Fruit fly (Drosophila melanogaster) whole organism, embryonic: ENCODE data around the gene CG16953.

Experiments
- Antp ChIP-seq: fragments of 200-800 bp; sonication (Bioruptor generic); optimal IDR thresholded peaks from 3 replicates; lab custom pipeline; 2016; ENCODE audit warnings: missing biosample characterization, missing genetic modification characterization
- B-H2 ChIP-seq: fragments of 200-800 bp; sonication (Bioruptor generic); optimal IDR thresholded peaks from 2 replicates; lab custom pipeline; 2018; ENCODE audit warnings: missing biosample characterization, mild to moderate bottlenecking, missing genetic modification characterization
- Blimp-1 ChIP-seq: fragments of 200-800 bp; sonication (Bioruptor generic); optimal IDR thresholded peaks from 3 replicates; lab custom pipeline; 2018; ENCODE audit warnings: missing biosample characterization, missing genetic modification characterization, mild to moderate bottlenecking, moderate library complexity, missing genetic modification reagents
- BtbVII ChIP-seq: fragments of 200-800 bp; sonication (Bioruptor generic); optimal IDR thresholded peaks from 3 replicates; lab custom pipeline; 2017; ENCODE audit warnings: missing biosample characterization, mild to moderate bottlenecking, missing genetic modification characterization
- CG10274 ChIP-seq: fragments of 200-800 bp; sonication (Bioruptor generic); optimal IDR thresholded peaks from 3 replicates; lab custom pipeline; 2017; ENCODE audit warnings: missing biosample characterization, mild to moderate bottlenecking, missing genetic modification characterization
- CG11093 ChIP-seq: fragments of 200-800 bp; sonication (Bioruptor generic); IDR thresholded peaks from 3 replicates; pipeline ENCODE4 v1.3.6; 2022; ENCODE audit warnings: missing biosample characterization, missing genetic modification characterization
- CG11398 ChIP-seq: fragments of 200-800 bp; sonication (Bioruptor generic); optimal IDR thresholded peaks from 2 replicates; lab custom pipeline; 2016; ENCODE audit warnings: missing biosample characterization, missing genetic modification characterization
- CG12299 ChIP-seq: fragments of 200-800 bp; sonication (Bioruptor generic); optimal IDR thresholded peaks from 2 replicates; lab custom pipeline; 2018; ENCODE audit warnings: missing biosample characterization, mild to moderate bottlenecking, missing genetic modification characterization
- CG12659 ChIP-seq: fragments of 200-800 bp; sonication (Bioruptor generic); optimal IDR thresholded peaks from 3 replicates; lab custom pipeline; 2017; ENCODE audit warnings: mild to moderate bottlenecking, missing biosample characterization, missing genetic modification reagents, missing genetic modification characterization
- CG1603 ChIP-seq: fragments of 200-800 bp; sonication (Bioruptor generic); optimal IDR thresholded peaks from 2 replicates; lab custom pipeline; 2019; ENCODE audit warnings: missing biosample characterization, mild to moderate bottlenecking, missing genetic modification characterization, moderate library complexity
- CG17361 ChIP-seq: fragments of 200-800 bp; sonication (Bioruptor generic); IDR thresholded peaks from 3 replicates; pipeline ENCODE4 v1.3.6; 2022; ENCODE audit warnings: missing biosample characterization, missing genetic modification characterization
- CG17385 ChIP-seq: fragments of 200-800 bp; sonication (Bioruptor generic); optimal IDR thresholded peaks from 3 replicates; lab custom pipeline; 2018; ENCODE audit warnings: missing biosample characterization, mild to moderate bottlenecking, missing genetic modification characterization
- CG3407 ChIP-seq: fragments of 200-800 bp; sonication (Bioruptor generic); optimal IDR thresholded peaks from 2 replicates; lab custom pipeline; 2018; ENCODE audit warnings: missing biosample characterization, mild to moderate bottlenecking, missing genetic modification characterization
- CG4404 ChIP-seq: fragments of 200-800 bp; sonication (Bioruptor generic); IDR thresholded peaks from 2 replicates; pipeline ENCODE4 v1.3.6; 2022; ENCODE audit warnings: missing biosample characterization, missing genetic modification characterization
- CG4854 ChIP-seq: fragments of 200-800 bp; sonication (Bioruptor generic); optimal IDR thresholded peaks from 2 replicates; lab custom pipeline; 2016; ENCODE audit warnings: missing biosample characterization, missing genetic modification characterization, inconsistent platforms
- CG5245 ChIP-seq: fragments of 200-800 bp; sonication (Bioruptor generic); optimal IDR thresholded peaks from 3 replicates; lab custom pipeline; 2016; ENCODE audit warnings: missing biosample characterization, missing genetic modification characterization
- CG6254 ChIP-seq: fragments of 200-800 bp; sonication (Bioruptor generic); optimal IDR thresholded peaks from 3 replicates; lab custom pipeline; 2017; ENCODE audit warnings: mild to moderate bottlenecking, missing biosample characterization, missing genetic modification reagents, missing genetic modification characterization
- CG8924 ChIP-seq: fragments of 200-800 bp; optimal IDR thresholded peaks from 3 replicates; lab custom pipeline; 2019; ENCODE audit warnings: missing biosample characterization, mild to moderate bottlenecking, missing genetic modification characterization, moderate library complexity
- Chrac-16 ChIP-seq: fragments of 200-800 bp; sonication (Bioruptor generic); optimal IDR thresholded peaks from 3 replicates; lab custom pipeline; 2016; ENCODE audit warnings: missing biosample characterization, missing genetic modification characterization
- D19A ChIP-seq: fragments of 200-800 bp; optimal IDR thresholded peaks from 3 replicates; lab custom pipeline; 2019; ENCODE audit warnings: missing biosample characterization, mild to moderate bottlenecking, missing genetic modification characterization, moderate library complexity
- Dfd ChIP-seq, 2 experiments: fragments of >200 bp; optimal IDR thresholded peaks; 2 replicates each; lab custom pipeline; 2017; ENCODE audit warnings: missing biosample characterization in 2 of 2, missing genetic modification characterization in 2 of 2
- Dref ChIP-seq: fragments of 200-800 bp; sonication (Bioruptor generic); IDR thresholded peaks from 2 replicates; pipeline ENCODE4 v1.3.6; 2022; ENCODE audit warnings: missing biosample characterization, missing genetic modification characterization
- Fer2 ChIP-seq: fragments of 200-800 bp; sonication (Bioruptor generic); optimal IDR thresholded peaks from 2 replicates; lab custom pipeline; 2018; ENCODE audit warnings: missing biosample characterization, mild to moderate bottlenecking, missing genetic modification characterization, moderate library complexity
- HLH3B ChIP-seq: fragments of 200-800 bp; sonication (Bioruptor generic); IDR thresholded peaks from 2 replicates; pipeline ENCODE4 v1.3.6; 2022; ENCODE audit warnings: missing biosample characterization, missing genetic modification characterization
- HmgD ChIP-seq: fragments of 200-800 bp; sonication (Bioruptor generic); optimal IDR thresholded peaks from 3 replicates; lab custom pipeline; 2016; ENCODE audit warnings: missing biosample characterization, missing genetic modification characterization
- Hmx ChIP-seq: fragments of 200-800 bp; sonication (Bioruptor generic); optimal IDR thresholded peaks from 2 replicates; lab custom pipeline; 2016; ENCODE audit warnings: missing biosample characterization, missing genetic modification characterization
- Max ChIP-seq: fragments of 200-800 bp; sonication (Bioruptor generic); optimal IDR thresholded peaks from 2 replicates; lab custom pipeline; 2016; ENCODE audit warnings: missing biosample characterization, mild to moderate bottlenecking, missing genetic modification characterization
- NC2β ChIP-seq: fragments of 200-800 bp; sonication (Bioruptor generic); optimal IDR thresholded peaks from 2 replicates; lab custom pipeline; 2016; ENCODE audit warnings: missing biosample characterization, missing genetic modification characterization
- NFAT ChIP-seq: fragments of 200-800 bp; sonication (Bioruptor generic); IDR thresholded peaks from 2 replicates; pipeline ENCODE4 v1.3.6; 2022; ENCODE audit warnings: missing biosample characterization, missing genetic modification characterization
- Pdp1 ChIP-seq, 2 experiments: fragments of 200-800 bp; sonication (Bioruptor generic); optimal IDR thresholded peaks; 3 replicates each; lab custom pipeline; 2016; ENCODE audit warnings: missing biosample characterization in 2 of 2, missing genetic modification characterization in 2 of 2, mild to moderate bottlenecking in 1 of 2, moderate library complexity in 1 of 2
- Sry-δ ChIP-seq: fragments of 200-800 bp; sonication (Bioruptor generic); optimal IDR thresholded peaks from 2 replicates; lab custom pipeline; 2016; ENCODE audit warnings: missing biosample characterization, missing genetic modification characterization
- chm ChIP-seq: fragments of 200-800 bp; sonication (Bioruptor generic); IDR thresholded peaks from 2 replicates; pipeline ENCODE4 v1.3.6; 2022; ENCODE audit warnings: missing biosample characterization, missing genetic modification characterization
- dmrt99B ChIP-seq: fragments of 200-800 bp; sonication (Bioruptor generic); optimal IDR thresholded peaks from 2 replicates; lab custom pipeline; 2018; ENCODE audit warnings: missing biosample characterization, mild to moderate bottlenecking, missing genetic modification characterization, moderate library complexity
- fd96Cb ChIP-seq: fragments of 200-800 bp; sonication (Bioruptor generic); optimal IDR thresholded peaks from 2 replicates; lab custom pipeline; 2018; ENCODE audit warnings: missing biosample characterization, mild to moderate bottlenecking, missing genetic modification characterization, moderate library complexity
- ham ChIP-seq: fragments of 200-800 bp; sonication (Bioruptor generic); IDR thresholded peaks from 2 replicates; pipeline ENCODE4 v1.3.6; 2022; ENCODE audit warnings: missing biosample characterization, missing genetic modification characterization
- her ChIP-seq: fragments of 200-800 bp; sonication (Bioruptor generic); optimal IDR thresholded peaks from 2 replicates; lab custom pipeline; 2016; ENCODE audit warnings: missing biosample characterization, missing genetic modification characterization
- pan ChIP-seq, 4 experiments: fragments of >200 bp in 3 of 4; fragments of 200-800 bp in 1 of 4; sonication (Bioruptor generic) in 1 of 4; optimal IDR thresholded peaks in 3 of 4; IDR thresholded peaks in 1 of 4; 2 replicates each; pipeline versions ENCODE4 v1.3.6 to Lab custom; 2017 to 2022; ENCODE audit warnings: missing biosample characterization in 2 of 4, missing genetic modification characterization in 2 of 4, mixed read lengths in 1 of 4
- prd ChIP-seq, 3 experiments: fragments of >200 bp in 2 of 3; fragments of 200-800 bp in 1 of 3; sonication (Bioruptor generic) in 1 of 3; optimal IDR thresholded peaks in 2 of 3; IDR thresholded peaks in 1 of 3; 2 replicates in 2 of 3; 3 replicates in 1 of 3; pipeline versions ENCODE4 v1.3.6 to Lab custom; 2017 to 2022; ENCODE audit warnings: missing biosample characterization in 1 of 3, missing genetic modification characterization in 1 of 3
- tna ChIP-seq: fragments of 200-800 bp; sonication (Bioruptor generic); IDR thresholded peaks from 2 replicates; pipeline ENCODE4 v1.3.6; 2022; ENCODE audit warnings: missing biosample characterization, missing genetic modification characterization; ENCODE audit not compliant: partially characterized antibody
- tup ChIP-seq: fragments of 200-800 bp; sonication (Bioruptor generic); optimal IDR thresholded peaks from 2 replicates; lab custom pipeline; 2016; ENCODE audit warnings: missing biosample characterization, mild to moderate bottlenecking, missing genetic modification characterization, moderate library complexity
- tx ChIP-seq: fragments of 200-800 bp; sonication (Bioruptor generic); optimal IDR thresholded peaks from 2 replicates; lab custom pipeline; 2016; ENCODE audit warnings: missing biosample characterization, missing genetic modification characterization
- usp ChIP-seq: fragments of >200 bp; optimal IDR thresholded peaks from 2 replicates; lab custom pipeline; 2017; ENCODE audit warnings: missing biosample characterization, missing genetic modification characterization
- zfh1 ChIP-seq: fragments of 200-800 bp; sonication (Bioruptor generic); IDR thresholded peaks from 3 replicates; pipeline ENCODE4 v1.3.6; 2022; ENCODE audit warnings: missing biosample characterization, missing genetic modification characterization

Gene CG16953

dm6 chr3R:20556281-20557113, 29.1 kb downstream of the CG16953 start (continued):
- TF ChIP-seq CG4404 (GFP tag; lab: Robert Waterston, UW) (peak; percentile 61), zfh1 (GFP tag; lab: Robert Waterston, UW) (peak; percentile 68), CG3407 (GFP tag; lab: Kevin White, UChicago) (no peak), CG12659 (GFP tag; lab: Kevin White, UChicago) (peak; percentile 60), HLH3B (GFP tag; lab: Robert Waterston, UW) (peak; percentile 84), tx (no peak), tup (no peak), CG17385 (peak; percentile 10), NC2β (peak; percentile 1), CG6254 (peak; percentile 29), BtbVII (GFP tag; lab: Kevin White, UChicago) (peak; percentile 83), HmgD (GFP tag; lab: Kevin White, UChicago) (no peak), Chrac-16 (GFP tag; lab: Kevin White, UChicago) (peak; percentile 55), Blimp-1 (peak; percentile 38), pan (optimal IDR thresholded peaks at IDR 0.05; lab: Kevin White, UChicago) (no peak), pan (GFP tag; optimal IDR thresholded peaks at IDR 0.05 in 1 of 2, IDR thresholded peaks at IDR 0.05 in 1 of 2) (peak in 1 of 2 experiments; percentile 80), CG10274 (GFP tag; lab: Kevin White, UChicago) (no peak), CG11398 (GFP tag; lab: Kevin White, UChicago) (no peak), NFAT (peak; percentile 73), dmrt99B (peak; percentile 68), CG12299 (tag; lab: Kevin White, UChicago) (peak; percentile 21), Sry-δ (no peak), CG8924 (tag; lab: Kevin White, UChicago) (peak; percentile 74), her (GFP tag; lab: Kevin White, UChicago) (no peak), CG5245 (peak; percentile 34), Fer2 (no peak), CG11093 (GFP tag; lab: Robert Waterston, UW) (no peak; the same call in 1 of the 3 replicates), prd (optimal IDR thresholded peaks at IDR 0.05; lab: Kevin White, UChicago) (no peak), prd (GFP tag; IDR thresholded peaks at IDR 0.05; lab: Robert Waterston, UW) (peak; percentile 76), Hmx (peak; percentile 28), chm (GFP tag; lab: Robert Waterston, UW) (peak; percentile 53; the same call in 1 of the 2 replicates), B-H2 (GFP tag; lab: Kevin White, UChicago) (no peak), Antp (GFP tag; lab: Kevin White, UChicago) (peak; percentile 7), fd96Cb (tag; lab: Kevin White, UChicago) (peak; percentile 11), CG17361 (GFP tag; lab: Robert Waterston, UW) (peak; percentile 73), ham (GFP tag; lab: Robert Waterston, UW) (0 out of 2 replicates have a peak, but pooled peaks have one; percentile 24), usp (GFP tag; lab: Kevin White, UChicago) (no peak), Pdp1 (GFP tag; optimal IDR thresholded peaks at IDR 0.05; lab: Kevin White, UChicago) (peak in 1 of 2 experiments; percentile 1), Max (GFP tag; lab: Kevin White, UChicago) (peak; percentile 20), Dfd (GFP tag; optimal IDR thresholded peaks at IDR 0.05; lab: Kevin White, UChicago) (no peak), tna (GFP tag; lab: Robert Waterston, UW) (no peak), D19A (peak; percentile 40), CG4854 (peak; percentile 33), Dref (GFP tag; lab: Robert Waterston, UW) (no peak), CG1603 (tag; lab: Kevin White, UChicago) (no peak)
- TF ChIP-seq, all 482 proteins: peak for 246
